Fruit fly (Drosophila melanogaster): Measurements from ENCODE around the gene IPIP.

The IPIP gene

DNA sequence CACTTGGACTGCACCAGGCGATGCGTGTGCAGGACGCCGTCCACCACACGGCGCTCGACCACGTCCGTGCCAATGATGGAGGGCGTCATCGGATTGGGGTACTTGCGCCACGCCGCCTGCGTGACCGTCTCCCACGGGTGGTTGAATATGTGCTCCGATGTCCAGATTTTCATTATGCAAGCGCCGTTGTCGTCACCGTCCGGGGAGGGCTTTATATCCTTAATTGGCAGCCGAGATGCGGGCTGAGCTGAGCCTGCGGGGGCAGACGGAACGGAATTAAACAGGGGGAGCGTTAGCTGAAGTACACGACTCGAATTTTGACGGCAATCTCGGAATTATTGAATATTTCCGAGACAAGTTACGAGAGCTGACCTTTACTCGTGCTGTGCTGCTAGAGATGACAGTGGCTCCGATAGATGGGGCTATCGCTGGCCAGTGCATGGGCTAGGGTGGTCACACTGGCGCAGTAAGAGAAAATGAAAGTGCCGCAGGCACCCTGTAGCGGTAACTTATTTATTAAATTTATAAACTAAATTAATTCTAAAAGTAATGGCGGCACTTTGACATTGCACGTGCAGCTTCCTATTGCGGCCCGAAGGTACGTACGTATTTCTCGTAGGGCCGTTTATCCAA lies at the start of gene IPIP (continued):
- TF ChIP-seq Dad (GFP tag; optimal IDR thresholded peaks at IDR 0.05): peak; percentile 1
- TF ChIP-seq CG4707 (GFP tag; optimal IDR thresholded peaks at IDR 0.05): no peak
- peak; percentile 48; the same call in 2 of the 3 replicates for TF ChIP-seq row (GFP tag; IDR thresholded peaks at IDR 0.05)
- TF ChIP-seq CG11085 (GFP tag; IDR thresholded peaks at IDR 0.05): 0 out of 2 replicates have a peak, but pooled peaks have one; percentile 37
- peak; percentile 17; the same call in 1 of the 3 replicates for TF ChIP-seq CG14050 (GFP tag; IDR thresholded peaks at IDR 0.05)
- TF ChIP-seq Mrtf (GFP tag; IDR thresholded peaks at IDR 0.05): peak; percentile 22; the same call in 1 of the 3 replicates
- no peak for TF ChIP-seq CG17568 (GFP tag; optimal IDR thresholded peaks at IDR 0.05)
- TF ChIP-seq Dek (tag; optimal IDR thresholded peaks at IDR 0.05): no peak
- no peak for TF ChIP-seq Sox100B (GFP tag; optimal IDR thresholded peaks at IDR 0.05)
- peak; percentile 2 for TF ChIP-seq grau (tag; optimal IDR thresholded peaks at IDR 0.05)
- peak; percentile 69 for TF ChIP-seq onecut (GFP tag; IDR thresholded peaks at IDR 0.05)
- no peak for TF ChIP-seq tup (GFP tag; optimal IDR thresholded peaks at IDR 0.05)
- TF ChIP-seq Hmr (GFP tag; optimal IDR thresholded peaks at IDR 0.05): peak; percentile 31
- TF ChIP-seq bab2 (GFP tag; optimal IDR thresholded peaks at IDR 0.05): no peak
- no peak for TF ChIP-seq Optix (GFP tag; IDR thresholded peaks at IDR 0.05)
- peak; percentile 34 for TF ChIP-seq Sin3A (optimal IDR thresholded peaks at IDR 0.05)
- TF ChIP-seq B-H2 (GFP tag; optimal IDR thresholded peaks at IDR 0.05): peak; percentile 69
- TF ChIP-seq CG43689 (GFP tag; IDR thresholded peaks at IDR 0.05): no peak
- peak; percentile 16 for TF ChIP-seq sd (tag; optimal IDR thresholded peaks at IDR 0.05)
- no peak for TF ChIP-seq CG13894 (tag; optimal IDR thresholded peaks at IDR 0.05)
- TF ChIP-seq bsh (GFP tag; optimal IDR thresholded peaks at IDR 0.05): peak in 1 of 2 experiments; percentile 3
- TF ChIP-seq gfzf (GFP tag; optimal IDR thresholded peaks at IDR 0.05): peak; percentile 29
- no peak for TF ChIP-seq Ravus (GFP tag; IDR thresholded peaks at IDR 0.05)
- peak; percentile 30 for TF ChIP-seq gcm2 (GFP tag; optimal IDR thresholded peaks at IDR 0.05)
- peak; percentile 13 for TF ChIP-seq CG10267 (tag; optimal IDR thresholded peaks at IDR 0.05)
- no peak for TF ChIP-seq CG11398 (GFP tag; optimal IDR thresholded peaks at IDR 0.05)
- peak; percentile 94 for TF ChIP-seq amos (GFP tag; IDR thresholded peaks at IDR 0.05; ENCODE audit: partially characterized antibody)
- peak; percentile 63; the same call in 1 of the 4 replicates for TF ChIP-seq Gug (GFP tag; IDR thresholded peaks at IDR 0.05)
- TF ChIP-seq NFAT (GFP tag; IDR thresholded peaks at IDR 0.05): peak; percentile 82
- peak; percentile 36 for TF ChIP-seq trem (tag; optimal IDR thresholded peaks at IDR 0.05)
- TF ChIP-seq CG4617 (GFP tag; optimal IDR thresholded peaks at IDR 0.05; ENCODE audit: borderline replicate concordance): peak; percentile 89
- TF ChIP-seq CG10462 (GFP tag; optimal IDR thresholded peaks at IDR 0.05): no peak
- no peak for TF ChIP-seq jing (GFP tag; optimal IDR thresholded peaks at IDR 0.05)
- 0 out of 3 replicates have a peak, but pooled peaks have one; percentile 20 for TF ChIP-seq CG6175 (GFP tag; IDR thresholded peaks at IDR 0.05)
- TF ChIP-seq dysf (GFP tag; IDR thresholded peaks at IDR 0.05): 0 out of 3 replicates have a peak, but pooled peaks have one; percentile 1
- TF ChIP-seq disco-r (GFP tag; optimal IDR thresholded peaks at IDR 0.05): no peak
- no peak; the same call in 2 of the 3 replicates for TF ChIP-seq jigr1 (GFP tag; IDR thresholded peaks at IDR 0.05)
- TF ChIP-seq CG6272 (GFP tag; IDR thresholded peaks at IDR 0.05): peak; percentile 63
- TF ChIP-seq CG30431 (GFP tag; optimal IDR thresholded peaks at IDR 0.05): no peak
- TF ChIP-seq Bdp1 (GFP tag; optimal IDR thresholded peaks at IDR 0.05): peak; percentile 57
- TF ChIP-seq chm (GFP tag; IDR thresholded peaks at IDR 0.05): peak; percentile 58
- TF ChIP-seq Hr51 (GFP tag; optimal IDR thresholded peaks at IDR 0.05): no peak
- TF ChIP-seq al (GFP tag; IDR thresholded peaks at IDR 0.05): 0 out of 2 replicates have a peak, but pooled peaks have one; percentile 8
- no peak for TF ChIP-seq seq (GFP tag; IDR thresholded peaks at IDR 0.05)
- TF ChIP-seq chif (GFP tag; optimal IDR thresholded peaks at IDR 0.05): peak in 1 of 2 experiments; percentile 24
- no peak for TF ChIP-seq CG8281 (tag; optimal IDR thresholded peaks at IDR 0.05)
- no peak for TF ChIP-seq NC2α (GFP tag; optimal IDR thresholded peaks at IDR 0.05)
- peak; percentile 55; the same call in 1 of the 2 replicates for TF ChIP-seq CG17328 (GFP tag; IDR thresholded peaks at IDR 0.05)
- no peak for TF ChIP-seq Myb (GFP tag; optimal IDR thresholded peaks at IDR 0.05)
- peak; percentile 91 for TF ChIP-seq Med (GFP tag)
